Worm (Caenorhabditis elegans): ENCODE measurements around the gene T01B7.9.

DNA sequence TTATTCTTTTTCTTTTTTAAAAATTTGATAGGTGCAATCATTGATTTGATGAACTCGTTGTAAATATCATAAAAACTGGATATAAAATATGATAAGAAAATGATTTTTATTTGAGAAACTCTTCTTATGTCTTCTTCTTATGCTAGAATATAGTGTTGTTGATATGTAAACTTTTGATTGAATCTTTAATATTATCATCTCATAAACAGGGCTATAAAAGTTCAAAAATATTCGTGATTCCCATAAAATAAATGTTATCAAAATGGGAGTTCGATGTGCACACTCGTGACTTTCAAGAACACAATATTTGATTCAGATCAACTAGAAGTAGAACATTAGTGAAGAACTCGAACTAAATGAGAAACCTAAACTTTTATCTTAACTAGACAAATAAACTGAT, 12.4 kb upstream of the T01B7.9 start:
- TF ChIP-seq him-1 (tag; optimal IDR thresholded peaks at IDR 0.05) (no peak), W03F9.2 (tag; optimal IDR thresholded peaks at IDR 0.05) (no peak), dao-5 (tag; optimal IDR thresholded peaks at IDR 0.05) (no peak)

Measured in whole organism, L4/young adult.